Fruit fly (Drosophila melanogaster) whole organism: ENCODE data around the gene ND-20.

Source experiments
- CG8478 ChIP-seq: fragments of >200 bp; optimal IDR thresholded peaks from 2 replicates; lab custom pipeline; 2018; ENCODE audit warnings: inconsistent platforms
- Dll ChIP-seq: fragments of >200 bp; optimal IDR thresholded peaks from 2 replicates; lab custom pipeline; 2017
- EcR ChIP-seq, 2 experiments: fragments of >200 bp; optimal IDR thresholded peaks; 2 replicates each; lab custom pipeline; 2017; ENCODE audit warnings: missing biosample characterization in 2 of 2, missing genetic modification characterization in 2 of 2, missing genetic modification reagents in 2 of 2
- pan ChIP-seq: fragments of >200 bp; optimal IDR thresholded peaks from 2 replicates; lab custom pipeline; 2017
- psq ChIP-seq: fragments of >200 bp; optimal IDR thresholded peaks from 2 replicates; lab custom pipeline; 2017
- usp ChIP-seq: fragments of >200 bp; optimal IDR thresholded peaks from 2 replicates; lab custom pipeline; 2017; ENCODE audit warnings: missing biosample characterization, missing genetic modification characterization, mixed read lengths

ND-20 gene

DNA sequence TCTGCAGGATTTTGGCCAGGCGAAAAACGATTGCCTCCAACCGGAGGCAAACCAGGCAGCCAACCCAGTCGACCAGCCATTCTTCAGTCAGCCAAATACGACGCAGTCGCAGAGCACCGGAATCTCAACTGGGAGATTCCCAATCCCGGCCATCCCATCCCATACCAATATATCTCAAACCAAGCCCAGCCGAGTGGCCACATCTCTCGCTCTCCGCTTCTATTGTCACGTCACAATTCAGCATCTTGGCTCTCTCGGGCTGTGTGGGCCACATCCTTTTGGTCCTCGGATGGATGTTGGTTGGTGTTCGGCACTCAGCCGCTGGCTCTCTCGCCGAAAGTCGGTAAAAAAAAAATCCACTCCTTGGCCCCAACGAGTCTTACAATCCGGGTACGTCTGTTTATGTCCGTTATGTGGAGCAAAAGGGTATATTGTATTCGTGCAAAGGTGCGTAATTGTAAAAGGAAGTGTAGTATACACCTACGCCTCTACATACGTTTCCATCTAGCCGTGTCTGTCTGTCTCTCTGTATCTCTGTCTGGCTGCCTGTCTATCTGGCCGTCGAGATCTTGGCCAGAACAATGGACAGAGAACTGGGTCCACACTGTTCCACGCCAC, 13.3 kb downstream of the ND-20 start, which contains the start of gene mmd:
Gene mmd (minus strand): TSS at position 3 of the 618 bp plus-strand sequence.
- no peak for TF ChIP-seq Dll
- TF ChIP-seq EcR (GFP tag; optimal IDR thresholded peaks at IDR 0.05; lab: Kevin White, UChicago), result no peak
- TF ChIP-seq pan, result no peak
- TF ChIP-seq CG8478 (lab: Kevin White, UChicago), result no peak
- TF ChIP-seq psq (lab: Kevin White, UChicago), result no peak
- no peak for TF ChIP-seq usp

DNA sequence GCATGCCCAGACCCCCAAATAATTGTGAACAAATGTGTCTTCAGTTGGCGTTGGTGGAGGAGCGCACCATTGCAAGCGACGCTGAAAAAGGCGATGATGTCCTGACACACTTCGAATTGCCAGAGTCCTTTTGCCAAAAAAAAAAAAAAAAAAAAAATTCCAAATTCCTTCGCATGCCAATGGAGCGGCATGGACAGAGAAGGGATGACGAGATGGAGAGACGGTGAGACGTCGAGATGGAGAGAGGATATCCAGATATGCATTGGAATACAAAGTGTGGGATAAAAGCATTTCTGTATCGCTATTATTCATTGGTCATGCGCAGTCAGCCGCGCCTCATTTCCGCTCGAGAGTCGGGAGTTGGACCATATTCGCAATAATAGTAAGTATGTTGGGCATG, 15.0 kb downstream of the ND-20 start:
- no peak for TF ChIP-seq usp
- no peak for TF ChIP-seq Dll
- TF ChIP-seq CG8478 (lab: Kevin White, UChicago), result no peak
- TF ChIP-seq psq (lab: Kevin White, UChicago), result no peak
- TF ChIP-seq EcR (GFP tag; optimal IDR thresholded peaks at IDR 0.05; lab: Kevin White, UChicago), result no peak
- no peak for TF ChIP-seq pan

DNA sequence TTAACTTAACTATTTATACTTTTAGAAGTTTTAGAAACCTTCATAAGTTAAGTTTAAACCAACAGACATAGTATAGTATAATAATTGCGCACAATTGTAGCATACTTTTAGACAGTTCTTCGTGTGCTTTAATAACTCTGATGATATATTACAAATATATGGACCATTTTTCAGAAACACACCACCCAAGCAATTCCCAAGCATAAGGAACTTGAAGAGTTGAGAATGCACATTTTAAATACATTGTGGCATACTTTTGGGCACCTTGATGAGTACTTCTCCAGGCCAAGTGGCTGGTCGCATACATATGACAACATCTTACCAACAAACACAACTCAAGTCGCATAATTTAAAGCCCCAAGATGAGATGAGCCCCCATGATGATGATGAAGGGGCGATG, 17.0 kb downstream of the ND-20 start:
- TF ChIP-seq EcR (GFP tag; optimal IDR thresholded peaks at IDR 0.05; lab: Kevin White, UChicago) (no peak), psq (lab: Kevin White, UChicago) (no peak), pan (no peak), usp (no peak), CG8478 (lab: Kevin White, UChicago) (no peak), Dll (no peak)

DNA sequence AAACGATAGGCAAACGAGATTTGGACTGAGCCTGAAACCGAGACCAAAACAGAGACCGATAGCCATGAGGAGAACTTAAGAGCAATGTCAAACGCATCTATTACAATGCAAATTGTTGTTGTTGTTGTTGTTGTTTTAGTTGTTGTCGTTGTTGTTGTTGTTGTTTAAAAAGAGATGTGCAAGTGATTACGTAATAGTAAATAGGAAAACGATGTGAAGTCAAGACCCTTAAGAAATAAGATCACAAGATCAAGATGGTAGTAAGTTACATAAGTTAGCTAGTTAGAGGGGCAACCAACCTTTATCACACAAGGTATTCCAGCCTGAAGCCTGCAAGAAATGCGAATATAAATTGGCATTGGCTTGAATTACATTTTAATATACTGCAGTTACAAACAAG, 36.6 kb downstream of the ND-20 start:
- TF ChIP-seq pan, result no peak

DNA sequence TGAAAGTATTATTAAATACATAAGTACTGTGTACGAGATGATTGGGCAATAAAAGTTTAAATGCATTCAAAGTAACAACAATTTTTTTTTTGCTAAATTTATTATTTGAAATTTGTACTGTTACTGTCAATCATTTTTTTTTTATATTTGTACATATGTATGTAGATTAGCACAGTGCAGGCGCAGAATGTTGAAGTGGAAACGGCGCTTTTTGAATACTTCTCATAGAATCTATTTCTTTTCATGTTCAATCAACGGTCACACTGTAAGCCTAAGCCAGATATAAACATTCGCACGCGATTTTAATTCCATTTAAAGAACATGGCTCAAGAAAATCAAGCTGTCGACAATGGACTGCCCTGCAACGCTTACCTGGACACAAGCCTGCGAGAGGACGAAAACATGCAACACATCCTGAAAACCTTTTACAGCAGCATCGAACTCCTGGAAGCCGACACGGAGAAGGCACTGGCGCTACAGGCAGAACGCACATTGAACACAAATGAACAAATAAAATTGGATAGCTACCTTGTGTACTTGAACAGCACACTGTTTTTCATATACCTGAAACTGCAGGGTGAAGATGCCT, 41.8 kb downstream of the ND-20 start, which contains the start of gene Rrp47:
Gene Rrp47 (plus strand): TSS at position 163 of the 589 bp plus-strand sequence.
- no peak for TF ChIP-seq Dll
- no peak for TF ChIP-seq psq (lab: Kevin White, UChicago)
- no peak for TF ChIP-seq EcR (GFP tag; optimal IDR thresholded peaks at IDR 0.05; lab: Kevin White, UChicago)
- TF ChIP-seq usp, result no peak
- no peak for TF ChIP-seq CG8478 (lab: Kevin White, UChicago)
- TF ChIP-seq pan, result no peak

DNA sequence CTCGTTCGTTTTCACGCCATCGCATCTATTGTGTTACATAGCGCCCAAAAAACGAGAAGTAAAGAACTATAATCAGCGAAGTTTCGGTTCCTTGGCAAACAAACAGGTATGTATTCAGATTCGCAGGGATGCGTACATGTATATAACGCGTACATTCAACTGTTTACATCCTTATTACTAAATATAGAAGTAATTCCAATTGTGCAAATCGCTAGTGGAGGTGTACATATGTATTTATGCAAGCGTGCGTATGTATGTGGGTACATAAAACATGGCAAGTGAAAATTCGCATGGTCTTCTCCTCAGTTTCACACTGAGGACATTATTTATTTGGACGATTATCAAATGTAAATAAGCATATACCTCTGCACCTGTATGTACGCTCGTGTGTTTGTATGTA, 45.1 kb downstream of the ND-20 start:
- TF ChIP-seq EcR (GFP tag; optimal IDR thresholded peaks at IDR 0.05; lab: Kevin White, UChicago) (no peak), psq (lab: Kevin White, UChicago) (no peak), Dll (no peak), CG8478 (lab: Kevin White, UChicago) (no peak)

DNA sequence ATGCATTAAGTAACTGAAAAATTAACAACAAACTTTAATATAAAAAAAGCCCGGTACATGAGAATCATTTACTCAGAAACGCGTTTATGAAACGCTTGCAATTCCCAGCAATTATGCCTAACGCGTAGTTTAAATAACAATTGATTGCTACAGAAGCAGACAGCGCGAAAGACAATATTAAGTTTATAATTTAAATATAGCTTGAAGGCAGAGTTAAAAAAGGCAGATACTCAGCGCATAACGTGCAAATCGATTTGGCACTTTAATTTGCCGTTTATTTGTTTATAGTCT, 45.7 kb downstream of the ND-20 start, which contains the start of gene CG8924:
Gene CG8924 (plus strand): TSS at position 122 of the 291 bp plus-strand sequence.
- no peak for TF ChIP-seq usp
- TF ChIP-seq CG8478 (lab: Kevin White, UChicago), result no peak
- no peak for TF ChIP-seq EcR (GFP tag; optimal IDR thresholded peaks at IDR 0.05; lab: Kevin White, UChicago)
- no peak for TF ChIP-seq pan
- no peak for TF ChIP-seq psq (lab: Kevin White, UChicago)
- TF ChIP-seq Dll, result no peak

DNA sequence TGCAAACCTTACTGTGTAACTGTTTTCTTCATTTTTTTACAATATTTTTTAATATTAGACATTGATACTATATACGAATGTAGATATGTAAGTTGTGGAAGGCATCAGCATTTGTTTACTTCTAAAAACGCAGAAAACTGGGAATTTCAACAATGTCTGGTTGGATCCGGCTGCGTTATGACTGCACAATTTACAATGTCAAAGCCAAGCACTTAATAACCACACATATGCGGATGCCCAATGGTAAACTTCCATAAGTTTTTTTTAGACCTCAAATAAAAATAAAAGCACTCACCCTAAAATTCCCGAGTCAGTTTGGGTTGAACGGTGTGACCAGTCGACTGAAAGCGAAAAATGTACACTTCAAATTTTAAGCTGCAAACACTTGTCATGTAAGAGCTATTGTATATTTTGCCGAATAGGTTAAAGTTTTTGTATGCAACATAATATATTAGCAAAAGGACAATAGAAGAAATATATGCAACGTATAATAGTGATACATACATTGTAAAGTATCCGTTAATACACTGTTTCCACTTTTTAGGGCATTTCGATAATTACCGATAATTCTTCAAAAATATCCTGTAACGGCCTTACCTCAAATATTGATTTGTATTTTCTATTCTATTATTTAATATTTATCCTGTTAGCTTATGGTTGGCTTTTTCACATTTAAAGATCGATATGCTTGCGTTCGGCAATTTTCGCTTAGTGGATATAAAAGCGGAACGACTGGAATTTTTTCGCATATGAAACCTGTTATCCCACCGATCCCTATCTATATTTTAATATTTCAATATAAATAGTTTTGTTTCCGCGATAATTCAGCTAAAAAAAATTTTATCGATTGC, 46.3 kb downstream of the ND-20 start, which contains the start of gene Stim:
Gene Stim (minus strand): TSS at position 347 of the 851 bp plus-strand sequence.
- TF ChIP-seq psq (lab: Kevin White, UChicago), result no peak
- no peak for TF ChIP-seq CG8478 (lab: Kevin White, UChicago)
- no peak for TF ChIP-seq Dll
- no peak for TF ChIP-seq EcR (GFP tag; optimal IDR thresholded peaks at IDR 0.05; lab: Kevin White, UChicago)
- no peak for TF ChIP-seq pan
- TF ChIP-seq usp, result no peak
